Fruit fly (Drosophila melanogaster): ENCODE measurements around the gene La.

- TF ChIP-seq dmrt93B (GFP tag; optimal IDR thresholded peaks at IDR 0.05) (no peak), Sp1 (GFP tag; optimal IDR thresholded peaks at IDR 0.05) (no peak), CrebA (GFP tag; optimal IDR thresholded peaks at IDR 0.05; ENCODE audit: borderline replicate concordance) (no peak), OdsH (GFP tag; optimal IDR thresholded peaks at IDR 0.05) (no peak), Mio (GFP tag; optimal IDR thresholded peaks at IDR 0.05) (no peak), br (GFP tag; optimal IDR thresholded peaks at IDR 0.05) (no peak), CG32264 (GFP tag; optimal IDR thresholded peaks at IDR 0.05) (no peak), foxo (GFP tag; optimal IDR thresholded peaks at IDR 0.05) (no peak), sv (GFP tag; optimal IDR thresholded peaks at IDR 0.05) (no peak), Myc (optimal IDR thresholded peaks at IDR 0.05) (no peak), Abd-B (GFP tag; optimal IDR thresholded peaks at IDR 0.05) (no peak)
These were observed 31.5 kb upstream of the La start for dm6 chr2L:20381329-20381728.
